Fruit fly (Drosophila melanogaster) whole organism, adult: ENCODE measurements around the gene Spn85F.

ENCODE experiments used
- CG11617 ChIP-seq: fragments of 200-800 bp; sonication (Bioruptor generic); optimal IDR thresholded peaks from 2 replicates; lab custom pipeline; 2017; ENCODE audit warnings: mild to moderate bottlenecking, missing biosample characterization, missing genetic modification reagents, missing genetic modification characterization
- CG33017 ChIP-seq: fragments of 200-800 bp; sonication (Bioruptor generic); optimal IDR thresholded peaks from 2 replicates; lab custom pipeline; 2018; ENCODE audit warnings: missing biosample characterization, mild to moderate bottlenecking, missing genetic modification characterization, moderate library complexity
- CG5204 ChIP-seq: fragments of 200-800 bp; sonication (Bioruptor generic); optimal IDR thresholded peaks from 2 replicates; lab custom pipeline; 2016; ENCODE audit warnings: missing biosample characterization, missing genetic modification characterization
- Clk ChIP-seq: fragments of 200-800 bp; sonication (Bioruptor generic); optimal IDR thresholded peaks from 2 replicates; lab custom pipeline; 2017; ENCODE audit warnings: missing biosample characterization, missing genetic modification characterization
- Crg-1 ChIP-seq: fragments of 200-800 bp; sonication (Bioruptor generic); optimal IDR thresholded peaks from 2 replicates; lab custom pipeline; 2016; ENCODE audit warnings: missing biosample characterization, missing genetic modification characterization
- bab1 ChIP-seq: fragments of 200-800 bp; sonication (Bioruptor generic); optimal IDR thresholded peaks from 3 replicates; lab custom pipeline; 2019; ENCODE audit warnings: missing biosample characterization, mild to moderate bottlenecking, missing genetic modification characterization, moderate library complexity
- cic ChIP-seq: fragments of 200-800 bp; sonication (Bioruptor generic); optimal IDR thresholded peaks from 2 replicates; lab custom pipeline; 2017; ENCODE audit warnings: missing biosample characterization, mild to moderate bottlenecking, missing genetic modification characterization, moderate library complexity
- cnc ChIP-seq, 2 experiments: fragments of >200 bp; optimal IDR thresholded peaks; 2 replicates each; lab custom pipeline; 2017
- kay ChIP-seq: fragments of 200-800 bp; sonication (Bioruptor generic); peaks from one replicate; lab custom pipeline; 2016; ENCODE audit warnings: missing biosample characterization, missing genetic modification characterization, borderline replicate concordance
- ovo ChIP-seq: fragments of 200-800 bp; sonication (Bioruptor generic); optimal IDR thresholded peaks from 2 replicates; lab custom pipeline; 2016; ENCODE audit warnings: missing biosample characterization, missing genetic modification characterization

DNA sequence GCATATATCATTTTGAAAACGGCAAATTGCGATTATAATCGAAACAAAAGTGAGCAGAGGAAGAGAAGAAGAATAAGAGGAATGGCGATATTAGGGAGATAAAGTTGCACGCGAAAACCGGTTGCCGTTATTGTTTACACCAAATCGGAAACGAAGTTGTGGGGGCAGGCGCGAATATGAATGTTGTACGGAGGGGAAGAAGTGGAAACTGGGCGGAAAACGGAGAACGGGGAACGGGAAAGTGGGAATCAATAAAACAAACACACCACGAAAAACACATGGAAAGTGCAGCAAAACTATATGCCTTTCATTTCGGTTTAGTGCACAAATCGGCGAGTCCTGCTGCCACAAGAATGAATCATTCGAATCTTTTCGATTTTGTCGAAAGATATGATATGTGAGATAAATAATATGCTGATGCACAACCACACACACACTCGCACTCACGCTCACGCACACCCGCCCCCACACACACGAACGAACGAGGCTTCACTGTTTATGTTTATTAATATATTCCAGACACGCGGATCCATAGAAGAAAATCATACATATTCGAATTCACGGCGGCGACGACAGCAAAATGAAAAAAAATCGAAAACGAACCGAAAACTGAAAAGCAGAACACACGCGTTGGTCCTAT, 45.2 kb downstream of the Spn85F start:
- TF ChIP-seq kay (GFP tag; lab: Kevin White, UChicago) (no peak), Clk (GFP tag; lab: Kevin White, UChicago) (no peak), CG33017 (tag; lab: Kevin White, UChicago) (no peak), cic (GFP tag; lab: Kevin White, UChicago) (no peak), CG11617 (GFP tag; lab: Kevin White, UChicago) (no peak), ovo (no peak), bab1 (GFP tag; lab: Kevin White, UChicago) (no peak), CG5204 (GFP tag; lab: Kevin White, UChicago) (no peak), cnc (optimal IDR thresholded peaks at IDR 0.05; lab: Kevin White, UChicago) (no peak), Crg-1 (GFP tag; lab: Kevin White, UChicago) (no peak)
